Worm (Caenorhabditis elegans) whole organism, early embryonic: ENCODE results near the gene nstp-9.

ENCODE experiments used
- F13C5.2 ChIP-seq: sonication (generic microtip); optimal IDR thresholded peaks from 2 replicates; lab custom pipeline; 2017; ENCODE audit warnings: mild to moderate bottlenecking, missing genetic modification characterization, inconsistent platforms, missing compliant biosample characterization
- flt-1 ChIP-seq: fragments of 200-800 bp; sonication (Bioruptor generic); IDR thresholded peaks from 2 replicates; pipeline ENCODE4 v1.3.6; 2022; ENCODE audit warnings: missing genetic modification characterization, missing compliant biosample characterization
- sea-1 ChIP-seq: fragments of 200-800 bp; sonication (Bioruptor generic); conservative IDR thresholded peaks from 2 replicates; pipeline ENCODE4 v1.3.6; 2022; ENCODE audit warnings: missing genetic modification characterization, missing compliant biosample characterization

DNA sequence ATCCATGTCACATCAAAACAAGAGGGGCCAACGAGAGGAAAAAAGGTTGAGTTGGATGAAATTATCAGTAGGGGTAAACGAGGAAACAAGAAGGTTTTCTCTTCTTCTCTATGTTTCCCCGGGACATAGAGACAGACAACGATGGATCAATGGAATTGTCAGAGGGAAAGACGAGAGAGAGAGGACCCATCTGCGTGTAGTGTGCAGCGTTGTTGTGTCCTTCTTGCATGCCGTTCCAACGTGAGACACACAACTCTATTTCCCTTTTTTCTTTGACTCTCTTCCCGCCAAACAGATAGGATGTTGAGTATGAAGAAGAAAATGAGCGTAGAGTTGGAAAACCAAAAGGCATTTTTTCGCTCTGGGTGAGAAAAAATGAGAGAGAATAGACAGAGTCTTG lies 18.6 kb downstream of the nstp-9 start:
- TF ChIP-seq flt-1 (GFP tag; lab: Robert Waterston, UW) (no peak), F13C5.2 (peak; percentile 16), sea-1 (GFP tag; lab: Robert Waterston, UW) (no peak)
